Fruit fly (Drosophila melanogaster) whole organism, wandering third instar larva: Measurements from ENCODE around the gene Dlg5.

Experiments used
- GATAd ChIP-seq: sonication (Bioruptor generic); optimal IDR thresholded peaks from 2 replicates; lab custom pipeline; 2016; ENCODE audit warnings: missing biosample characterization, missing genetic modification characterization
- Hr78 ChIP-seq: fragments of >200 bp; optimal IDR thresholded peaks from 2 replicates; lab custom pipeline; 2017; ENCODE audit warnings: missing biosample characterization, missing genetic modification characterization
- Myc ChIP-seq: fragments of >200 bp; optimal IDR thresholded peaks from 2 replicates; lab custom pipeline; 2017
- N ChIP-seq: fragments of >200 bp; optimal IDR thresholded peaks from 2 replicates; lab custom pipeline; 2018; ENCODE audit warnings: missing biosample characterization, missing external identifiers, missing genetic modification characterization
- br ChIP-seq: fragments of 200-800 bp; sonication (Bioruptor generic); optimal IDR thresholded peaks from 2 replicates; lab custom pipeline; 2016; ENCODE audit warnings: missing biosample characterization, missing genetic modification characterization
- dsf ChIP-seq: sonication (Bioruptor generic); optimal IDR thresholded peaks from 2 replicates; lab custom pipeline; 2016; ENCODE audit warnings: missing biosample characterization, missing genetic modification characterization, borderline replicate concordance
- h ChIP-seq: fragments of 200-800 bp; sonication (Bioruptor generic); optimal IDR thresholded peaks from 3 replicates; lab custom pipeline; 2016; ENCODE audit warnings: missing biosample characterization, mild to moderate bottlenecking, missing genetic modification characterization
- pan ChIP-seq: fragments of >200 bp; optimal IDR thresholded peaks from 2 replicates; lab custom pipeline; 2017

DNA sequence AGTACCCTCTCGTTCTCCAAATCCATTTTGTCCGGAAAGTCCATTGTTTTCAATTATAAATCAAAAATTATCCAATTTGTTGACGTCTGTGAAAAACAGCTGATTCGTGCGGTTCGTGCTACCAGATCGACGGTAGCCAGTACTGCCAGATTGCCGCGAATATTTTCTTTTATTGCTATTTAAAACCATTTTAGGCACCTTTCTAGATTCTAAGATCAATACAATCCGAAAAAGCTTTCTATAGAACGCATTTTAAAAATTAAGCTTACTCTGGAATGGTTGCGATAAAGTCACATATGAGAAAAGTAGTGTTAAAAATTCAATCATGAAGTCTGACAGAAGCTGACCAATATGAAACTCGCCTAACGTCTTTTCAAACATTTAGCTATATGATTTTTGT, 18.0 kb downstream of the Dlg5 start, which contains the start of gene Cog8:
- TF ChIP-seq pan (lab: Kevin White, UChicago) = no peak
- peak; percentile 8 for TF ChIP-seq br (GFP tag; lab: Kevin White, UChicago)
- TF ChIP-seq dsf = no peak
- TF ChIP-seq h (GFP tag; lab: Kevin White, UChicago) = peak; percentile 34
- TF ChIP-seq GATAd = no peak
- no peak for TF ChIP-seq Myc (lab: Kevin White, UChicago)
- TF ChIP-seq Hr78 (GFP tag; lab: Kevin White, UChicago) = no peak
- no peak for TF ChIP-seq N (GFP tag; lab: Kevin White, UChicago)
